Fruit fly (Drosophila melanogaster): ENCODE data around the gene ChLD3.

The ChLD3 gene

dm6 chr2L:16706882-16707775 lies 31.5 kb upstream of the ChLD3 start (continued):
- TF ChIP-seq sc (optimal IDR thresholded peaks at IDR 0.05) (no peak), sc (GFP tag; optimal IDR thresholded peaks at IDR 0.05) (no peak), rib (GFP tag; IDR thresholded peaks at IDR 0.05) (no peak), Lim3 (GFP tag; IDR thresholded peaks at IDR 0.05) (no peak), CG13123 (GFP tag; optimal IDR thresholded peaks at IDR 0.05) (no peak), gcm2 (GFP tag; optimal IDR thresholded peaks at IDR 0.05) (no peak), ftz-f1 (GFP tag; optimal IDR thresholded peaks at IDR 0.05) (no peak), grau (tag; optimal IDR thresholded peaks at IDR 0.05) (peak; percentile 7), ind (GFP tag; optimal IDR thresholded peaks at IDR 0.05) (no peak), CG10321 (GFP tag; IDR thresholded peaks at IDR 0.05) (no peak), CG8765 (GFP tag; IDR thresholded peaks at IDR 0.05) (no peak), CG30431 (GFP tag; optimal IDR thresholded peaks at IDR 0.05) (no peak), jing (GFP tag; optimal IDR thresholded peaks at IDR 0.05) (no peak), wdn (GFP tag; IDR thresholded peaks at IDR 0.05) (no peak), HLH54F (GFP tag; optimal IDR thresholded peaks at IDR 0.05) (peak; percentile 21), CG11456 (GFP tag; IDR thresholded peaks at IDR 0.05) (no peak; the same call in 2 of the 3 replicates), caup (GFP tag; optimal IDR thresholded peaks at IDR 0.05; ENCODE audit: severe bottlenecking) (no peak), Pdp1 (GFP tag; optimal IDR thresholded peaks at IDR 0.05) (peak in 1 of 2 experiments; percentile 91), eyg (GFP tag; optimal IDR thresholded peaks at IDR 0.05) (no peak), vfl (GFP tag; optimal IDR thresholded peaks at IDR 0.05) (no peak), Hr3 (GFP tag; optimal IDR thresholded peaks at IDR 0.05) (peak; percentile 17), crol (GFP tag; IDR thresholded peaks at IDR 0.05) (peak; percentile 48; the same call in 1 of the 2 replicates), pan (optimal IDR thresholded peaks at IDR 0.05) (no peak), pan (GFP tag; optimal IDR thresholded peaks at IDR 0.05 in 1 of 2, IDR thresholded peaks at IDR 0.05 in 1 of 2) (no peak), CG10147 (GFP tag; optimal IDR thresholded peaks at IDR 0.05) (no peak), row (GFP tag; IDR thresholded peaks at IDR 0.05) (peak; percentile 45; the same call in 2 of the 3 replicates), CG14860 (GFP tag; IDR thresholded peaks at IDR 0.05; ENCODE audit: partially characterized antibody) (no peak), CG12744 (GFP tag; optimal IDR thresholded peaks at IDR 0.05) (no peak), bowl (GFP tag; IDR thresholded peaks at IDR 0.05) (no peak), cato (GFP tag; optimal IDR thresholded peaks at IDR 0.05; ENCODE audit: borderline replicate concordance) (no peak), wek (GFP tag; optimal IDR thresholded peaks at IDR 0.05) (no peak), mirr (GFP tag; optimal IDR thresholded peaks at IDR 0.05) (no peak), CG34422 (GFP tag; IDR thresholded peaks at IDR 0.05) (no peak), C15 (GFP tag; IDR thresholded peaks at IDR 0.05) (no peak), lab (GFP tag; optimal IDR thresholded peaks at IDR 0.05) (no peak), CG2889 (GFP tag; IDR thresholded peaks at IDR 0.05) (no peak), CG17829 (tag; optimal IDR thresholded peaks at IDR 0.05) (no peak), cas (GFP tag; IDR thresholded peaks at IDR 0.05) (no peak), tap (tag; optimal IDR thresholded peaks at IDR 0.05) (no peak), Side (GFP tag; optimal IDR thresholded peaks at IDR 0.05) (no peak), Usf (GFP tag; optimal IDR thresholded peaks at IDR 0.05) (no peak), tll (GFP tag; optimal IDR thresholded peaks at IDR 0.05) (no peak), CG15514 (GFP tag; optimal IDR thresholded peaks at IDR 0.05) (no peak), CG3847 (GFP tag; IDR thresholded peaks at IDR 0.05) (0 out of 2 replicates have a peak, but pooled peaks have one; percentile 12), CG11504 (tag; optimal IDR thresholded peaks at IDR 0.05) (peak; percentile 52), bab2 (GFP tag; optimal IDR thresholded peaks at IDR 0.05) (peak; percentile 16), lov (optimal IDR thresholded peaks at IDR 0.05) (no peak), lov (GFP tag; IDR thresholded peaks at IDR 0.05) (no peak), slou (GFP tag; optimal IDR thresholded peaks at IDR 0.05) (no peak), MESR4 (GFP tag; optimal IDR thresholded peaks at IDR 0.05) (no peak)

Data from whole organism, embryonic.